Worm (Caenorhabditis elegans): Measurements from ENCODE around the gene H42K12.3.

- peak; percentile 90 for TF ChIP-seq dmd-6 (GFP tag; IDR thresholded peaks at IDR 0.05)
- no peak for TF ChIP-seq unc-62 (GFP tag; optimal IDR thresholded peaks at IDR 0.05 in 1 of 2)
- no peak for TF ChIP-seq unc-62 (tag; optimal IDR thresholded peaks at IDR 0.05)
- no peak for TF ChIP-seq ama-1 (optimal IDR thresholded peaks at IDR 0.05)
- TF ChIP-seq pha-4 (GFP tag; IDR thresholded peaks at IDR 0.05), result no peak
- TF ChIP-seq pha-4 (tag; optimal IDR thresholded peaks at IDR 0.05), result no peak
- no peak for TF ChIP-seq ceh-28 (tag; optimal IDR thresholded peaks at IDR 0.05)
- no peak for TF ChIP-seq jun-1 (tag; optimal IDR thresholded peaks at IDR 0.05)
- TF ChIP-seq hlh-30 (tag; optimal IDR thresholded peaks at IDR 0.05; ENCODE audit: insufficient read depth), result peak; percentile 76
- no peak for TF ChIP-seq F37D6.2 (tag; optimal IDR thresholded peaks at IDR 0.05)
- no peak for TF ChIP-seq nhr-76 (tag; optimal IDR thresholded peaks at IDR 0.05)
- no peak for TF ChIP-seq ceh-82 (tag; optimal IDR thresholded peaks at IDR 0.05)
- peak in 1 of 2 experiments; percentile 69 for TF ChIP-seq hif-1 (tag; optimal IDR thresholded peaks at IDR 0.05)
- TF ChIP-seq lin-1 (GFP tag; IDR thresholded peaks at IDR 0.05), result no peak; the same call in 1 of the 2 replicates
Measured at ce11 chrX:1337009-1337408, 25.8 kb downstream of the H42K12.3 start, which contains the start of gene ttr-37.

All from whole organism, L4 larva.